Worm (Caenorhabditis elegans): Measurements from ENCODE around the gene mboa-4.

The mboa-4 gene

ce11 chrIV:11186729-11187128, 26.9 kb upstream of the mboa-4 start, which contains the start of gene sdz-27:
Gene sdz-27 (plus strand): TSS chrIV:11187029.
- no peak for TF ChIP-seq ceh-31 (tag; optimal IDR thresholded peaks at IDR 0.05)

- no peak for TF ChIP-seq Y22D7AL.16 (tag; optimal IDR thresholded peaks at IDR 0.05)
- TF ChIP-seq zip-5 (tag; optimal IDR thresholded peaks at IDR 0.05) = no peak
- no peak for TF ChIP-seq ceh-9 (tag; optimal IDR thresholded peaks at IDR 0.05)
- TF ChIP-seq ama-1 (optimal IDR thresholded peaks at IDR 0.05) = no peak
- TF ChIP-seq ceh-24 (tag; optimal IDR thresholded peaks at IDR 0.05) = no peak
- no peak for TF ChIP-seq ceh-34 (tag; optimal IDR thresholded peaks at IDR 0.05)
- TF ChIP-seq lim-6 (tag; optimal IDR thresholded peaks at IDR 0.05) = no peak
- no peak for TF ChIP-seq che-1 (tag; optimal IDR thresholded peaks at IDR 0.05)
Observed at ce11 chrIV:11183991-11184390, 24.2 kb upstream of the mboa-4 start, which contains the start of gene nuaf-3. Gene nuaf-3 (plus strand): TSS chrIV:11184291.

- TF ChIP-seq ceh-19 (GFP tag; optimal IDR thresholded peaks at IDR 0.05) (no peak), elt-2 (tag; optimal IDR thresholded peaks at IDR 0.05) (peak; percentile 33), ceh-24 (tag; optimal IDR thresholded peaks at IDR 0.05) (no peak)
Observed at ce11 chrIV:11183013-11183412, 23.2 kb upstream of the mboa-4 start, which contains the start of gene prx-14. Gene prx-14 (plus strand): TSS chrIV:11183132.

- no peak for TF ChIP-seq dmd-4 (tag; optimal IDR thresholded peaks at IDR 0.05; ENCODE audit: borderline replicate concordance)
- no peak for TF ChIP-seq pha-4 (tag; optimal IDR thresholded peaks at IDR 0.05)
- no peak for TF ChIP-seq K02D7.2 (tag; optimal IDR thresholded peaks at IDR 0.05)
- TF ChIP-seq ets-4 (tag; optimal IDR thresholded peaks at IDR 0.05) = no peak
- TF ChIP-seq hlh-6 (tag; optimal IDR thresholded peaks at IDR 0.05) = no peak
- no peak for TF ChIP-seq hlh-30 (tag; optimal IDR thresholded peaks at IDR 0.05; ENCODE audit: insufficient read depth)
- no peak for TF ChIP-seq tbx-7 (tag; optimal IDR thresholded peaks at IDR 0.05)
- TF ChIP-seq ztf-16 (tag; optimal IDR thresholded peaks at IDR 0.05) = no peak
- TF ChIP-seq ama-1 (optimal IDR thresholded peaks at IDR 0.05) = no peak
- no peak for TF ChIP-seq zip-5 (tag; optimal IDR thresholded peaks at IDR 0.05)
- TF ChIP-seq ceh-14 (tag; optimal IDR thresholded peaks at IDR 0.05) = no peak
Observed at ce11 chrIV:11180077-11180476, 20.3 kb upstream of the mboa-4 start.

ce11 chrIV:11179123-11179740, 19.4 kb upstream of the mboa-4 start, which contains the start of gene cpt-2:
Gene cpt-2 (plus strand): TSS chrIV:11179645.
- TF ChIP-seq ref-2 (tag; optimal IDR thresholded peaks at IDR 0.05) (peak; percentile 18), ceh-14 (tag; optimal IDR thresholded peaks at IDR 0.05) (peak; percentile 49), tbx-2 (tag; optimal IDR thresholded peaks at IDR 0.05) (peak; percentile 57), F13H6.1 (tag; optimal IDR thresholded peaks at IDR 0.05) (peak; percentile 29), nfya-1 (tag; optimal IDR thresholded peaks at IDR 0.05) (peak; percentile 53), ahr-1 (tag; optimal IDR thresholded peaks at IDR 0.05) (peak; percentile 13), ceh-18 (tag; optimal IDR thresholded peaks at IDR 0.05) (peak; percentile 27), zip-5 (tag; optimal IDR thresholded peaks at IDR 0.05) (peak; percentile 25), unc-42 (tag; optimal IDR thresholded peaks at IDR 0.05) (peak; percentile 54), lim-6 (tag; optimal IDR thresholded peaks at IDR 0.05) (peak; percentile 44), ceh-31 (tag; optimal IDR thresholded peaks at IDR 0.05) (peak; percentile 73), rnt-1 (tag; optimal IDR thresholded peaks at IDR 0.05) (peak; percentile 15), C08G9.2 (tag; optimal IDR thresholded peaks at IDR 0.05) (peak; percentile 47), elt-2 (tag; optimal IDR thresholded peaks at IDR 0.05) (peak; percentile 43), ceh-2 (tag; optimal IDR thresholded peaks at IDR 0.05) (peak; percentile 18)

ce11 chrIV:11178495-11178894, 18.7 kb upstream of the mboa-4 start, which contains the start of gene C08F8.9:
Gene C08F8.9 (minus strand): TSS chrIV:11178595.
- no peak for TF ChIP-seq tbx-7 (tag; optimal IDR thresholded peaks at IDR 0.05)
- no peak for TF ChIP-seq rnt-1 (tag; optimal IDR thresholded peaks at IDR 0.05)
- TF ChIP-seq lim-6 (tag; optimal IDR thresholded peaks at IDR 0.05) = no peak
- TF ChIP-seq nhr-232 (tag; optimal IDR thresholded peaks at IDR 0.05) = no peak
- TF ChIP-seq madf-2 (tag; optimal IDR thresholded peaks at IDR 0.05) = no peak
- TF ChIP-seq dve-1 (tag; optimal IDR thresholded peaks at IDR 0.05) = no peak
- no peak for TF ChIP-seq ceh-34 (tag; optimal IDR thresholded peaks at IDR 0.05)
- no peak for TF ChIP-seq pros-1 (tag; optimal IDR thresholded peaks at IDR 0.05)
- no peak for TF ChIP-seq zip-5 (tag; optimal IDR thresholded peaks at IDR 0.05)
- no peak for TF ChIP-seq pag-3 (tag; optimal IDR thresholded peaks at IDR 0.05; ENCODE audit: borderline replicate concordance)
- TF ChIP-seq syd-9 (tag; optimal IDR thresholded peaks at IDR 0.05) = no peak
- TF ChIP-seq ceh-30 (tag; optimal IDR thresholded peaks at IDR 0.05) = no peak
- TF ChIP-seq che-1 (tag; optimal IDR thresholded peaks at IDR 0.05) = no peak
- no peak for TF ChIP-seq gmeb-2 (tag; optimal IDR thresholded peaks at IDR 0.05)
- no peak for TF ChIP-seq C38D4.7 (GFP tag; optimal IDR thresholded peaks at IDR 0.05)
- TF ChIP-seq unc-55 (GFP tag; optimal IDR thresholded peaks at IDR 0.05) = no peak
